Fruit fly (Drosophila melanogaster) whole organism, wandering third instar larva: ENCODE data around the gene RtGEF.

Experiments used
- Dif ChIP-seq: fragments of 200-275, 200-300 bp; sonication (Bioruptor generic); optimal IDR thresholded peaks from 2 replicates; lab custom pipeline; 2018; ENCODE audit warnings: missing biosample characterization, missing genetic modification characterization; ENCODE audit not compliant: partially characterized antibody
- Rel ChIP-seq, 2 experiments: fragments of 200-800 bp; sonication (Bioruptor generic) in 1 of 2; optimal IDR thresholded peaks; 2 replicates in 1 of 2; 3 replicates in 1 of 2; lab custom pipeline; 2016 to 2019; ENCODE audit warnings: mild to moderate bottlenecking in 2 of 2, missing biosample characterization in 2 of 2, missing genetic modification characterization in 2 of 2, moderate library complexity in 1 of 2
- psq ChIP-seq: fragments of 200-800 bp; sonication (Bioruptor generic); optimal IDR thresholded peaks from 3 replicates; lab custom pipeline; 2017; ENCODE audit warnings: missing biosample characterization, mild to moderate bottlenecking, missing genetic modification characterization, moderate library complexity

DNA sequence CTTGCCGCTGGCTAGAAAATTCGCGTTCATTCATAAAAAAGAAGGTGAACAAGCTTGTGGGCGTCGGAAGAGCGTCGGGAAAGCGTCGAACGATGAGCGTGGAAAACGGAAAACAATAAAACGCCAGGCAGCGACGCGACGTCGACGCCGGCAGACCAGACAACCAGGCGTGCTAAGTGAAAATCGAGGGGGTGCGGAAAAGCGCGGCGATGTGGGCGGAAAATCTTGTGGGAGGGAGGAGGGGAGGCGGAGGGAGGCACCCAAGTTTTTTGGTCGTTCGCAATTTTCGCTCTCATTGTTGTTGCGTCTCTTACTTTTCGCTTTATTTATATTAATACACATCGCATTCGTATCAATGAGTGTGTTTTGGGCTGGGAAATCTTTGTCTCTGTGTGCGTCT lies 50.6 kb downstream of the RtGEF start:
- no peak for TF ChIP-seq psq (GFP tag; lab: Kevin White, UChicago)
- no peak for TF ChIP-seq Dif
- no peak for TF ChIP-seq Rel (GFP tag; optimal IDR thresholded peaks at IDR 0.05; lab: Kevin White, UChicago)
- no peak for TF ChIP-seq Rel (tag; optimal IDR thresholded peaks at IDR 0.05; lab: Kevin White, UChicago)
